Fruit fly (Drosophila melanogaster) whole organism, embryonic: ENCODE results near the gene IntS6.

Experiments
- ATbp ChIP-seq: fragments of 200-800 bp; sonication (Bioruptor generic); optimal IDR thresholded peaks from 2 replicates; lab custom pipeline; 2017; ENCODE audit warnings: missing biosample characterization, mild to moderate bottlenecking, missing genetic modification characterization, missing genetic modification reagents
- CG10147 ChIP-seq: fragments of 200-800 bp; sonication (Bioruptor generic); optimal IDR thresholded peaks from 2 replicates; lab custom pipeline; 2019; ENCODE audit warnings: missing biosample characterization, mild to moderate bottlenecking, missing genetic modification characterization, moderate library complexity
- CG10209 ChIP-seq: fragments of 200-800 bp; sonication (Bioruptor generic); optimal IDR thresholded peaks from 3 replicates; lab custom pipeline; 2017; ENCODE audit warnings: missing biosample characterization, mild to moderate bottlenecking, missing genetic modification characterization, missing genetic modification reagents
- CG11247 ChIP-seq: fragments of 200-800 bp; sonication (Bioruptor generic); IDR thresholded peaks from 2 replicates; pipeline ENCODE4 v1.3.6; 2022; ENCODE audit warnings: missing biosample characterization, missing genetic modification characterization
- CG11504 ChIP-seq: fragments of 200-800 bp; sonication (Bioruptor generic); optimal IDR thresholded peaks from 3 replicates; lab custom pipeline; 2019; ENCODE audit warnings: missing biosample characterization, mild to moderate bottlenecking, missing genetic modification characterization, moderate library complexity
- CG12104 ChIP-seq: fragments of 200-800 bp; sonication (Bioruptor generic); optimal IDR thresholded peaks from 3 replicates; lab custom pipeline; 2016; ENCODE audit warnings: missing biosample characterization, missing genetic modification characterization
- CG1233 ChIP-seq: fragments of 200-800 bp; sonication (Bioruptor generic); optimal IDR thresholded peaks from 4 replicates; lab custom pipeline; 2018; ENCODE audit warnings: missing biosample characterization, mild to moderate bottlenecking, missing genetic modification characterization
- CG15479 ChIP-seq: fragments of 200-800 bp; sonication (Bioruptor generic); optimal IDR thresholded peaks from 3 replicates; lab custom pipeline; 2019; ENCODE audit warnings: missing biosample characterization, mild to moderate bottlenecking, missing genetic modification characterization, moderate library complexity
- CG16813 ChIP-seq: fragments of 200-800 bp; sonication (Bioruptor generic); IDR thresholded peaks from 3 replicates; pipeline ENCODE4 v1.3.6; 2022; ENCODE audit warnings: missing biosample characterization, missing genetic modification characterization; ENCODE audit not compliant: partially characterized antibody
- CG33213 ChIP-seq: fragments of 200-800 bp; sonication (Bioruptor generic); optimal IDR thresholded peaks from 3 replicates; lab custom pipeline; 2016; ENCODE audit warnings: missing biosample characterization, missing genetic modification characterization
- CG3726 ChIP-seq: fragments of 200-800 bp; sonication (Bioruptor generic); IDR thresholded peaks from 3 replicates; pipeline ENCODE4, ENCODE4 v1.3.6; 2022; ENCODE audit warnings: missing biosample characterization, missing genetic modification characterization
- CG4328 ChIP-seq: fragments of 200-800 bp; sonication (Bioruptor generic); optimal IDR thresholded peaks from 3 replicates; lab custom pipeline; 2017; ENCODE audit warnings: missing biosample characterization, missing genetic modification reagents, missing genetic modification characterization
- CG4360 ChIP-seq: fragments of 200-800 bp; sonication (Bioruptor generic); IDR thresholded peaks from 2 replicates; pipeline ENCODE4 v1.3.6; 2022; ENCODE audit warnings: missing biosample characterization, missing genetic modification characterization
- CG5180 ChIP-seq: fragments of 200-800 bp; sonication (Bioruptor generic); optimal IDR thresholded peaks from 3 replicates; lab custom pipeline; 2017; ENCODE audit warnings: missing biosample characterization, missing genetic modification characterization, mild to moderate bottlenecking, moderate library complexity, missing genetic modification reagents
- CG5245 ChIP-seq: fragments of 200-800 bp; sonication (Bioruptor generic); optimal IDR thresholded peaks from 3 replicates; lab custom pipeline; 2016; ENCODE audit warnings: missing biosample characterization, missing genetic modification characterization
- CG7556 ChIP-seq: fragments of 200-800 bp; sonication (Bioruptor generic); optimal IDR thresholded peaks from 2 replicates; lab custom pipeline; 2017; ENCODE audit warnings: missing biosample characterization, mild to moderate bottlenecking, missing genetic modification characterization
- CG7928 ChIP-seq: fragments of 200-800 bp; sonication (Bioruptor generic); optimal IDR thresholded peaks from 2 replicates; lab custom pipeline; 2017; ENCODE audit warnings: missing biosample characterization, mild to moderate bottlenecking, missing genetic modification characterization
- CG9817 ChIP-seq: fragments of 200-800 bp; sonication (Bioruptor generic); optimal IDR thresholded peaks from 2 replicates; lab custom pipeline; 2018; ENCODE audit warnings: missing biosample characterization, mild to moderate bottlenecking, missing genetic modification characterization, moderate library complexity
- Deaf1 ChIP-seq: fragments of 200-800 bp; optimal IDR thresholded peaks from 3 replicates; lab custom pipeline; 2019; ENCODE audit warnings: missing biosample characterization, mild to moderate bottlenecking, missing genetic modification characterization, moderate library complexity
- Dp ChIP-seq: fragments of 200-800 bp; sonication (Bioruptor generic); optimal IDR thresholded peaks from 2 replicates; lab custom pipeline; 2018; ENCODE audit warnings: missing biosample characterization, mild to moderate bottlenecking, missing genetic modification characterization, moderate library complexity
- Ets97D ChIP-seq: fragments of 200-800 bp; sonication (Bioruptor generic); optimal IDR thresholded peaks from 3 replicates; lab custom pipeline; 2016; ENCODE audit warnings: missing biosample characterization, missing genetic modification characterization
- H2.0 ChIP-seq: fragments of 200-800 bp; sonication (Bioruptor generic); IDR thresholded peaks from 2 replicates; pipeline ENCODE4 v1.3.6; 2022; ENCODE audit warnings: missing biosample characterization, missing genetic modification characterization
- HLH4C ChIP-seq: fragments of 200-800 bp; sonication (Bioruptor generic); IDR thresholded peaks from 3 replicates; pipeline ENCODE4 v1.3.6; 2022; ENCODE audit warnings: missing biosample characterization, missing genetic modification characterization; ENCODE audit not compliant: partially characterized antibody
- MTF-1 ChIP-seq: fragments of 200-800 bp; sonication (Bioruptor generic); optimal IDR thresholded peaks from 2 replicates; lab custom pipeline; 2018; ENCODE audit warnings: missing biosample characterization, mild to moderate bottlenecking, missing genetic modification characterization, borderline replicate concordance
- Nf-YB ChIP-seq: fragments of 200-800 bp; sonication (Bioruptor generic); optimal IDR thresholded peaks from 3 replicates; lab custom pipeline; 2019; ENCODE audit warnings: missing biosample characterization, mild to moderate bottlenecking, missing genetic modification characterization, moderate library complexity
- Oaz ChIP-seq: fragments of 200-800 bp; sonication (Bioruptor generic); IDR thresholded peaks from 2 replicates; pipeline ENCODE4 v1.3.6; 2022; ENCODE audit warnings: missing biosample characterization, missing genetic modification characterization
- Opbp ChIP-seq: fragments of 200-800 bp; sonication (Bioruptor generic); IDR thresholded peaks from 3 replicates; pipeline ENCODE4 v1.3.6; 2022; ENCODE audit warnings: missing biosample characterization, missing genetic modification characterization; ENCODE audit not compliant: partially characterized antibody
- Optix ChIP-seq: fragments of 200-800 bp; sonication (Bioruptor generic); IDR thresholded peaks from 3 replicates; pipeline ENCODE4 v1.3.6; 2022; ENCODE audit warnings: missing biosample characterization, missing genetic modification characterization
- Poxn ChIP-seq: fragments of 200-800 bp; sonication (Bioruptor generic); IDR thresholded peaks from 2 replicates; pipeline ENCODE4 v1.3.6; 2022; ENCODE audit warnings: missing biosample characterization, missing genetic modification characterization
- Vsx1 ChIP-seq: fragments of 200-800 bp; sonication (Bioruptor generic); optimal IDR thresholded peaks from 2 replicates; lab custom pipeline; 2017; ENCODE audit warnings: missing biosample characterization, mild to moderate bottlenecking, missing genetic modification characterization, missing genetic modification reagents
- Xbp1 ChIP-seq: fragments of 200-800 bp; sonication (Bioruptor generic); optimal IDR thresholded peaks from 3 replicates; lab custom pipeline; 2016; ENCODE audit warnings: missing biosample characterization, mild to moderate bottlenecking, missing genetic modification characterization
- br ChIP-seq: fragments of >200 bp; optimal IDR thresholded peaks from 2 replicates; lab custom pipeline; 2017
- bsh ChIP-seq, 2 experiments: fragments of 200-800 bp; sonication (Bioruptor generic); optimal IDR thresholded peaks; 2 replicates each; lab custom pipeline; 2017 to 2018; ENCODE audit warnings: mild to moderate bottlenecking in 2 of 2, missing biosample characterization in 2 of 2, missing genetic modification characterization in 2 of 2, moderate library complexity in 1 of 2
- caup ChIP-seq: fragments of 200-800 bp; sonication (Bioruptor generic); optimal IDR thresholded peaks from 3 replicates; lab custom pipeline; 2017; ENCODE audit warnings: missing biosample characterization, mild to moderate bottlenecking, missing genetic modification characterization, moderate library complexity; ENCODE audit not compliant: severe bottlenecking
- danr ChIP-seq: fragments of 200-800 bp; sonication (Bioruptor generic); IDR thresholded peaks from 2 replicates; pipeline ENCODE4 v1.3.6; 2022; ENCODE audit warnings: missing biosample characterization, missing genetic modification characterization
- fru ChIP-seq: fragments of >200 bp; optimal IDR thresholded peaks from 2 replicates; lab custom pipeline; 2017
- kni ChIP-seq: fragments of 200-800 bp; sonication (Bioruptor generic); optimal IDR thresholded peaks from 3 replicates; lab custom pipeline; 2017; ENCODE audit warnings: mild to moderate bottlenecking, missing biosample characterization, missing genetic modification reagents, missing genetic modification characterization
- lbe ChIP-seq: fragments of 200-800 bp; sonication (Bioruptor generic); optimal IDR thresholded peaks from 2 replicates; lab custom pipeline; 2016; ENCODE audit warnings: missing biosample characterization, mild to moderate bottlenecking, missing genetic modification characterization
- mam ChIP-seq: fragments of 200-800 bp; sonication (Bioruptor generic); optimal IDR thresholded peaks from 3 replicates; lab custom pipeline; 2016; ENCODE audit warnings: missing biosample characterization, missing genetic modification characterization
- otp ChIP-seq: fragments of 200-800 bp; sonication (Bioruptor generic); IDR thresholded peaks from 3 replicates; pipeline ENCODE4, ENCODE4 v1.3.6; 2022; ENCODE audit warnings: missing biosample characterization, missing genetic modification characterization
- pan ChIP-seq, 4 experiments: fragments of >200 bp in 3 of 4; fragments of 200-800 bp in 1 of 4; sonication (Bioruptor generic) in 1 of 4; optimal IDR thresholded peaks in 3 of 4; IDR thresholded peaks in 1 of 4; 2 replicates each; pipeline versions ENCODE4 v1.3.6 to Lab custom; 2017 to 2022; ENCODE audit warnings: missing biosample characterization in 2 of 4, missing genetic modification characterization in 2 of 4, mixed read lengths in 1 of 4
- ranshi ChIP-seq: fragments of 200-800 bp; sonication (Bioruptor generic); IDR thresholded peaks from 2 replicates; pipeline ENCODE4 v1.3.6; 2022; ENCODE audit warnings: missing biosample characterization, missing genetic modification characterization
- rib ChIP-seq: fragments of 200-800 bp; sonication (Bioruptor generic); IDR thresholded peaks from 2 replicates; pipeline ENCODE4 v1.3.6; 2022; ENCODE audit warnings: missing biosample characterization, missing genetic modification characterization
- sima ChIP-seq: fragments of 200-800 bp; sonication (Bioruptor generic); optimal IDR thresholded peaks from 2 replicates; lab custom pipeline; 2016; ENCODE audit warnings: missing biosample characterization, missing genetic modification characterization
- tx ChIP-seq: fragments of 200-800 bp; sonication (Bioruptor generic); optimal IDR thresholded peaks from 2 replicates; lab custom pipeline; 2016; ENCODE audit warnings: missing biosample characterization, missing genetic modification characterization
- unc-4 ChIP-seq: fragments of 200-800 bp; sonication (Bioruptor generic); IDR thresholded peaks from 2 replicates; pipeline ENCODE4 v1.3.6; 2022; ENCODE audit warnings: missing biosample characterization, missing genetic modification characterization; ENCODE audit not compliant: partially characterized antibody
- vnd ChIP-seq: fragments of 200-800 bp; sonication (Bioruptor generic); IDR thresholded peaks from 3 replicates; pipeline ENCODE4 v1.3.6; 2022; ENCODE audit warnings: missing biosample characterization, missing genetic modification characterization; ENCODE audit not compliant: partially characterized antibody
- wek ChIP-seq: fragments of 200-800 bp; sonication (Bioruptor generic); optimal IDR thresholded peaks from 3 replicates; lab custom pipeline; 2018; ENCODE audit warnings: missing biosample characterization, mild to moderate bottlenecking, missing genetic modification characterization, moderate library complexity
- z ChIP-seq: fragments of 200-800 bp; sonication (Bioruptor generic); IDR thresholded peaks from 3 replicates; pipeline ENCODE4 v1.3.6; 2022; ENCODE audit warnings: missing biosample characterization, missing genetic modification characterization
- zen2 ChIP-seq: fragments of 200-800 bp; sonication (Bioruptor generic); IDR thresholded peaks from 3 replicates; pipeline ENCODE4 v1.3.6; 2022; ENCODE audit warnings: missing biosample characterization, missing genetic modification characterization; ENCODE audit not compliant: partially characterized antibody

IntS6 gene

dm6 chrX:5695958-5696357, 51.1 kb downstream of the IntS6 start (continued):
- TF ChIP-seq CG9817, result no peak
- no peak for TF ChIP-seq CG4360
- peak; percentile 65 for TF ChIP-seq vnd (GFP tag; lab: Robert Waterston, UW)
- TF ChIP-seq Opbp (GFP tag; lab: Robert Waterston, UW), result peak; percentile 56; the same call in 1 of the 3 replicates
- no peak for TF ChIP-seq Ets97D (GFP tag; lab: Kevin White, UChicago)
- peak; percentile 33 for TF ChIP-seq Deaf1
- TF ChIP-seq Xbp1 (GFP tag; lab: Kevin White, UChicago), result no peak
- no peak for TF ChIP-seq br (lab: Kevin White, UChicago)
- TF ChIP-seq CG7556 (GFP tag; lab: Kevin White, UChicago), result no peak
- TF ChIP-seq Dp, result no peak
- peak; percentile 82 for TF ChIP-seq CG16813 (GFP tag; lab: Robert Waterston, UW)
- TF ChIP-seq MTF-1, result no peak
- TF ChIP-seq CG12104 (GFP tag; lab: Kevin White, UChicago), result no peak
- TF ChIP-seq rib (GFP tag; lab: Robert Waterston, UW), result no peak
- TF ChIP-seq lbe (GFP tag; lab: Kevin White, UChicago), result no peak
- no peak for TF ChIP-seq pan (optimal IDR thresholded peaks at IDR 0.05; lab: Kevin White, UChicago)
- TF ChIP-seq pan (GFP tag; optimal IDR thresholded peaks at IDR 0.05 in 1 of 2, IDR thresholded peaks at IDR 0.05 in 1 of 2), result peak in 1 of 2 experiments; percentile 6
- no peak for TF ChIP-seq CG10147
- TF ChIP-seq Poxn, result no peak
- TF ChIP-seq CG4328 (GFP tag; lab: Kevin White, UChicago), result no peak
- peak; percentile 17 for TF ChIP-seq kni
- TF ChIP-seq Optix (GFP tag; lab: Robert Waterston, UW), result no peak
- TF ChIP-seq wek (GFP tag; lab: Kevin White, UChicago), result no peak
- TF ChIP-seq Vsx1 (GFP tag; lab: Kevin White, UChicago), result no peak
- no peak for TF ChIP-seq fru
- no peak for TF ChIP-seq CG5245 (GFP tag; lab: Kevin White, UChicago)
- no peak for TF ChIP-seq sima (GFP tag; lab: Kevin White, UChicago)
- peak; percentile 36; the same call in 1 of the 3 replicates for TF ChIP-seq zen2 (GFP tag; lab: Robert Waterston, UW)
- no peak for TF ChIP-seq tx
- no peak for TF ChIP-seq CG11504 (tag; lab: Kevin White, UChicago)
- TF ChIP-seq unc-4 (GFP tag; lab: Robert Waterston, UW), result peak; percentile 47; the same call in 1 of the 2 replicates
- no peak for TF ChIP-seq CG7928
- peak; percentile 4; the same call in 1 of the 3 replicates for TF ChIP-seq otp (GFP tag; lab: Robert Waterston, UW)
- peak; percentile 9; the same call in 1 of the 2 replicates for TF ChIP-seq ranshi
- peak; percentile 58; the same call in 2 of the 3 replicates for TF ChIP-seq HLH4C (GFP tag; lab: Robert Waterston, UW)
- no peak for TF ChIP-seq mam (GFP tag; lab: Kevin White, UChicago)
- TF ChIP-seq Oaz (GFP tag; lab: Robert Waterston, UW), result no peak
- no peak for TF ChIP-seq H2.0 (GFP tag; lab: Robert Waterston, UW)
- TF ChIP-seq ATbp (GFP tag; lab: Kevin White, UChicago), result no peak
- no peak for TF ChIP-seq danr (GFP tag; lab: Robert Waterston, UW)
- no peak for TF ChIP-seq CG15479 (GFP tag; lab: Kevin White, UChicago)
- TF ChIP-seq CG10209 (GFP tag; lab: Kevin White, UChicago), result no peak
- TF ChIP-seq CG3726 (GFP tag; lab: Robert Waterston, UW), result no peak
- TF ChIP-seq z, result no peak
- TF ChIP-seq caup, result no peak
- TF ChIP-seq CG11247 (GFP tag; lab: Robert Waterston, UW), result no peak
- no peak for TF ChIP-seq CG1233 (GFP tag; lab: Kevin White, UChicago)
- TF ChIP-seq Nf-YB, result no peak
- TF ChIP-seq CG5180 (GFP tag; lab: Kevin White, UChicago), result no peak
- TF ChIP-seq CG33213 (GFP tag; lab: Kevin White, UChicago), result no peak
- TF ChIP-seq bsh (GFP tag; optimal IDR thresholded peaks at IDR 0.05; lab: Kevin White, UChicago), result no peak
